Worm (Caenorhabditis elegans): ENCODE data around the gene R11.3.

R11.3 gene

ce11 chrX:16160924-16161323 lies 38.1 kb downstream of the R11.3 start:
- peak; percentile 34 for TF ChIP-seq nhr-80 (tag; optimal IDR thresholded peaks at IDR 0.05)
- no peak for TF ChIP-seq unc-130 (GFP tag; optimal IDR thresholded peaks at IDR 0.05)

ce11 chrX:16159359-16159758 lies 39.7 kb downstream of the R11.3 start:
- TF ChIP-seq cebp-1 (GFP tag; IDR thresholded peaks at IDR 0.05) (peak; percentile 85), cebp-1 (tag; optimal IDR thresholded peaks at IDR 0.05) (peak; percentile 88), Y53F4B.3 (GFP tag; IDR thresholded peaks at IDR 0.05) (no peak), nhr-80 (tag; optimal IDR thresholded peaks at IDR 0.05) (peak; percentile 43), fkh-3 (tag; optimal IDR thresholded peaks at IDR 0.05) (no peak), sdz-38 (tag; optimal IDR thresholded peaks at IDR 0.05) (no peak)

ce11 chrX:16157499-16157898 lies 41.6 kb downstream of the R11.3 start:
- TF ChIP-seq egrh-3 (GFP tag; IDR thresholded peaks at IDR 0.05) (peak; percentile 61; the same call in 1 of the 2 replicates), ceh-79 (tag; optimal IDR thresholded peaks at IDR 0.05) (no peak), zfh-2 (GFP tag; conservative IDR thresholded peaks at IDR 0.05) (peak; percentile 82; the same call in 1 of the 2 replicates), nfya-2 (GFP tag; IDR thresholded peaks at IDR 0.05) (no peak), xnd-1 (tag; optimal IDR thresholded peaks at IDR 0.05) (no peak), lir-1 (GFP tag; conservative IDR thresholded peaks at IDR 0.05) (no peak), snpc-1.3 (tag; optimal IDR thresholded peaks at IDR 0.05; ENCODE audit: insufficient read depth) (no peak), F49E8.2 (tag; optimal IDR thresholded peaks at IDR 0.05; ENCODE audit: insufficient read depth) (no peak), ztf-28 (GFP tag; IDR thresholded peaks at IDR 0.05) (0 out of 2 replicates have a peak, but pooled peaks have one; percentile 20), snpc-4 (GFP tag; optimal IDR thresholded peaks at IDR 0.05) (no peak), snpc-4 (tag; optimal IDR thresholded peaks at IDR 0.05) (peak in 3 of 4 experiments; percentile 1 to 66 (median 56)), him-1 (tag; optimal IDR thresholded peaks at IDR 0.05) (no peak), ztf-26 (tag; optimal IDR thresholded peaks at IDR 0.05) (no peak), attf-5 (GFP tag; optimal IDR thresholded peaks at IDR 0.05) (no peak), sea-2 (GFP tag; IDR thresholded peaks at IDR 0.05) (0 out of 2 replicates have a peak, but pooled peaks have one; percentile 57), ztf-3 (GFP tag; optimal IDR thresholded peaks at IDR 0.05) (no peak)

- TF ChIP-seq cebp-1 (GFP tag; IDR thresholded peaks at IDR 0.05), result no peak
- TF ChIP-seq cebp-1 (tag; optimal IDR thresholded peaks at IDR 0.05), result peak; percentile 10
- TF ChIP-seq zfh-2 (GFP tag; conservative IDR thresholded peaks at IDR 0.05), result peak; percentile 51
- TF ChIP-seq lir-1 (GFP tag; conservative IDR thresholded peaks at IDR 0.05), result no peak
- 0 out of 2 replicates have a peak, but pooled peaks have one; percentile 10 for TF ChIP-seq mcd-1 (GFP tag; IDR thresholded peaks at IDR 0.05)
- no peak for TF ChIP-seq T07F8.4 (tag; optimal IDR thresholded peaks at IDR 0.05)
- TF ChIP-seq nhr-80 (tag; optimal IDR thresholded peaks at IDR 0.05), result peak; percentile 43
Observed at ce11 chrX:16156891-16157290, 42.2 kb downstream of the R11.3 start.

- TF ChIP-seq mxl-1 (tag; optimal IDR thresholded peaks at IDR 0.05) (no peak), F10E7.11 (tag; optimal IDR thresholded peaks at IDR 0.05) (no peak), repo-1 (tag; optimal IDR thresholded peaks at IDR 0.05) (no peak), cebp-2 (GFP tag; IDR thresholded peaks at IDR 0.05) (peak; percentile 16; the same call in 1 of the 2 replicates), die-1 (tag; optimal IDR thresholded peaks at IDR 0.05) (no peak), zfh-2 (GFP tag; conservative IDR thresholded peaks at IDR 0.05) (peak; percentile 67)
Observed at ce11 chrX:16155216-16155991, 43.6 kb downstream of the R11.3 start.

Data from whole organism, young adult.